Fruit fly (Drosophila melanogaster): ENCODE measurements around the gene Nmt.

DNA sequence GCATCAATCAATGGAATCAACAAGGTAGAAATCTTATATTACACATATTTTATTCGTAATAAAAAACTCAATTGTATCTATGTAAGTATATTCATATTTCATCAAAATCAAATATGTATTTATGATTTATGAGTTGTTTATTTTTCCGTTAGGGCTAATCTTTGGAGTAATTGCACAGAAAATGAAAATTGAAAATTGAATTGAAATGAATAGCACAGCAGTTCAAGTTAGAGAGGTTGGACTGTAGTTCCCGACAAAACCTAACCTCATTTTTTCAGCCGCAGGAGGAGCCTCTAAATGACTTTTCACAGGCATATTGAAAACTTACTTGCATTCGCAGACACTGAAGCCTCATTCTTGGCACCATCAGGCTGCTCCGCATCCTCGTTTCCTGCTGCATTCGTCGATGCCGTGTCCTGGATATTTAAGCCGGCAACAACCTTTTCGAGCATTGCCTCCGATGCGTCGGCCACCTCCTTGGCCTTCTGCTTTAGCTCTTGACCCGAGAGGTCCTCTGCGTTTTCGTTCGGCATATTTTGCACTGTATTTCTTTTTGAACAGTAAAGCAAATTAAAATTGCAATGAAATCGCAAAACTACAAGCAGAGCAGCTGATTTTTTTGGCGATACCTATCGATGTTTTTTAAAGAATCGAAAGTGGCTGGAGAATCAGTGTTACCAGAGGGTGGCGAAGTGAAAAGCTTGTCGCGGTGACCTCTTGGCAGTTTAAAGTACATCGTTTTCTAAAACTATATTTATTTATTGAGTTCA is at the start of gene Nmt:
- TF ChIP-seq pan (optimal IDR thresholded peaks at IDR 0.05) (no peak), EcR (GFP tag; optimal IDR thresholded peaks at IDR 0.05) (no peak), usp (GFP tag; optimal IDR thresholded peaks at IDR 0.05) (no peak), psq (optimal IDR thresholded peaks at IDR 0.05) (no peak)
